Worm (Caenorhabditis elegans) whole organism, L4 larva: ENCODE measurements around the gene ugtp-1.

Experiments used
- F49E8.2 ChIP-seq: sonication (generic microtip); optimal IDR thresholded peaks from 2 replicates; lab custom pipeline; 2016; ENCODE audit warnings: missing compliant biosample characterization, mild to moderate bottlenecking, missing genetic modification characterization, borderline replicate concordance
- R02D3.7 ChIP-seq: fragments of 150-350 bp; sonication (generic microtip); optimal IDR thresholded peaks from 3 replicates; lab custom pipeline; 2014; ENCODE audit warnings: missing biosample characterization, missing genetic modification characterization
- T20F7.1 ChIP-seq: fragments of 200-800 bp; sonication (Bioruptor generic); optimal IDR thresholded peaks from 2 replicates; lab custom pipeline; 2018; ENCODE audit warnings: mild to moderate bottlenecking, missing genetic modification characterization, missing compliant biosample characterization
- T26A8.4 ChIP-seq: fragments of 200-800 bp; sonication (Bioruptor generic); IDR thresholded peaks from 2 replicates; pipeline ENCODE4 v1.3.6; 2022; ENCODE audit warnings: missing genetic modification characterization, missing compliant biosample characterization
- Y105C5A.15 ChIP-seq: fragments of 200-800 bp; sonication (Bioruptor generic); IDR thresholded peaks from 2 replicates; pipeline ENCODE4 v1.3.6; 2022; ENCODE audit warnings: missing genetic modification characterization, missing compliant biosample characterization
- aha-1 ChIP-seq: fragments of 150-350 bp; peaks from one replicate; lab custom pipeline; 2014; ENCODE audit warnings: missing biosample characterization, missing genetic modification characterization
- ama-1 ChIP-seq: fragments of 150-350 bp; optimal IDR thresholded peaks from 2 replicates; lab custom pipeline; 2014; ENCODE audit warnings: inconsistent platforms, mixed read lengths
- arid-1 ChIP-seq: fragments of 200-800 bp; sonication (Bioruptor generic); conservative IDR thresholded peaks from 2 replicates; pipeline ENCODE4 v1.3.6; 2022; ENCODE audit warnings: missing genetic modification reagents, missing genetic modification characterization, missing compliant biosample characterization
- ceh-44 ChIP-seq: fragments of 200-800 bp; sonication (Bioruptor generic); IDR thresholded peaks from 2 replicates; pipeline ENCODE4 v1.3.6; 2022; ENCODE audit warnings: missing genetic modification reagents, missing genetic modification characterization, missing compliant biosample characterization
- ceh-82 ChIP-seq: sonication (generic microtip); optimal IDR thresholded peaks from 2 replicates; lab custom pipeline; 2017; ENCODE audit warnings: missing biosample characterization, missing genetic modification characterization
- daf-16 ChIP-seq, 3 experiments: sonication (generic microtip); optimal IDR thresholded peaks; 2 replicates each; lab custom pipeline; 2016 to 2017; ENCODE audit warnings: missing genetic modification characterization in 3 of 3, missing genetic modification reagents in 3 of 3, mild to moderate bottlenecking in 2 of 3, missing compliant biosample characterization in 2 of 3, missing biosample characterization in 1 of 3, moderate library complexity in 1 of 3
- daf-19 ChIP-seq: fragments of 200-800 bp; sonication (Bioruptor generic); conservative IDR thresholded peaks from 2 replicates; pipeline ENCODE4 v1.3.6; 2022; ENCODE audit warnings: missing genetic modification characterization, missing compliant biosample characterization
- dpl-1 ChIP-seq: fragments of 150-350 bp; optimal IDR thresholded peaks from 2 replicates; lab custom pipeline; 2014; ENCODE audit warnings: missing biosample characterization, missing genetic modification reagents, missing genetic modification characterization
- duxl-1 ChIP-seq: sonication (generic microtip); optimal IDR thresholded peaks from 2 replicates; lab custom pipeline; 2016; ENCODE audit warnings: mild to moderate bottlenecking, missing genetic modification characterization, moderate library complexity, missing compliant biosample characterization; ENCODE audit not compliant: poor library complexity
- fos-1 ChIP-seq: fragments of 150-350 bp; optimal IDR thresholded peaks from 2 replicates; lab custom pipeline; 2014; ENCODE audit warnings: missing biosample characterization, missing genetic modification characterization
- hlh-11 ChIP-seq: fragments of 200-800 bp; sonication (Bioruptor generic); optimal IDR thresholded peaks from 2 replicates; lab custom pipeline; 2018; ENCODE audit warnings: mild to moderate bottlenecking, missing genetic modification characterization, missing compliant biosample characterization
- hmg-1.1 ChIP-seq: fragments of 200-800 bp; sonication (Bioruptor generic); IDR thresholded peaks from 2 replicates; pipeline ENCODE4 v1.3.6; 2022; ENCODE audit warnings: missing genetic modification reagents, missing genetic modification characterization, missing compliant biosample characterization
- jun-1 ChIP-seq: fragments of 150-350 bp; optimal IDR thresholded peaks from 2 replicates; lab custom pipeline; 2014; ENCODE audit warnings: missing biosample characterization, missing genetic modification reagents, missing genetic modification characterization
- lin-1 ChIP-seq: fragments of 200-800 bp; sonication (Bioruptor generic); IDR thresholded peaks from 2 replicates; pipeline ENCODE4 v1.3.6; 2022; ENCODE audit warnings: missing genetic modification reagents, missing genetic modification characterization, missing compliant biosample characterization
- lin-38 ChIP-seq: fragments of 200-800 bp; sonication (Bioruptor generic); IDR thresholded peaks from 2 replicates; pipeline ENCODE4 v1.3.6; 2022; ENCODE audit warnings: missing genetic modification reagents, missing genetic modification characterization, missing compliant biosample characterization
- lin-39 ChIP-seq: fragments of 150-350 bp; optimal IDR thresholded peaks from 2 replicates; lab custom pipeline; 2014; ENCODE audit warnings: missing biosample characterization, missing genetic modification reagents, missing genetic modification characterization
- lir-3 ChIP-seq: sonication (generic microtip); optimal IDR thresholded peaks from 2 replicates; lab custom pipeline; 2016; ENCODE audit warnings: mild to moderate bottlenecking, missing genetic modification characterization, missing compliant biosample characterization
- lsy-2 ChIP-seq, 2 experiments: fragments of 150-350 bp in 1 of 2; sonication (generic microtip) in 1 of 2; optimal IDR thresholded peaks; 2 replicates each; lab custom pipeline; 2014 to 2017; ENCODE audit warnings: missing biosample characterization in 2 of 2, missing genetic modification characterization in 2 of 2
- mdt-29 ChIP-seq: fragments of 200-800 bp; sonication (Bioruptor generic); IDR thresholded peaks from 2 replicates; pipeline ENCODE4 v1.3.6; 2022; ENCODE audit warnings: missing genetic modification reagents, missing genetic modification characterization, missing compliant biosample characterization
- mep-1 ChIP-seq: fragments of 150-350 bp; sonication (generic microtip); optimal IDR thresholded peaks from 3 replicates; lab custom pipeline; 2014; ENCODE audit warnings: missing biosample characterization, missing genetic modification characterization
- mes-2 ChIP-seq: sonication (generic microtip); optimal IDR thresholded peaks from 2 replicates; lab custom pipeline; 2016; ENCODE audit warnings: missing genotype, mild to moderate bottlenecking, missing genetic modification characterization, missing compliant biosample characterization; ENCODE audit not compliant: poor library complexity, severe bottlenecking
- mxl-3 ChIP-seq: fragments of 200-800 bp; sonication (Bioruptor generic); optimal IDR thresholded peaks from 2 replicates; lab custom pipeline; 2018; ENCODE audit warnings: mild to moderate bottlenecking, missing genetic modification characterization, missing compliant biosample characterization
- nhr-10 ChIP-seq: fragments of 150-350 bp; optimal IDR thresholded peaks from 2 replicates; lab custom pipeline; 2014; ENCODE audit warnings: missing biosample characterization, missing genetic modification characterization
- nhr-102 ChIP-seq: sonication (generic microtip); optimal IDR thresholded peaks from 2 replicates; lab custom pipeline; 2016; ENCODE audit warnings: mild to moderate bottlenecking, missing genetic modification characterization, moderate library complexity, missing compliant biosample characterization
- nhr-11 ChIP-seq: fragments of 150-350 bp; optimal IDR thresholded peaks from 2 replicates; lab custom pipeline; 2014; ENCODE audit warnings: missing biosample characterization, missing genetic modification characterization
- nhr-28 ChIP-seq: fragments of 150-350 bp; optimal IDR thresholded peaks from 2 replicates; lab custom pipeline; 2014; ENCODE audit warnings: missing biosample characterization, missing genetic modification characterization
- nhr-48 ChIP-seq: sonication (generic microtip); optimal IDR thresholded peaks from 2 replicates; lab custom pipeline; 2016; ENCODE audit warnings: mild to moderate bottlenecking, missing genetic modification characterization, missing compliant biosample characterization
- nhr-6 ChIP-seq: fragments of 150-350 bp; optimal IDR thresholded peaks from 2 replicates; lab custom pipeline; 2014; ENCODE audit warnings: missing biosample characterization, missing genetic modification characterization
- nhr-77 ChIP-seq: fragments of 150-350 bp; optimal IDR thresholded peaks from 2 replicates; lab custom pipeline; 2014; ENCODE audit warnings: missing biosample characterization, missing genetic modification characterization
- php-3 ChIP-seq: fragments of 200-800 bp; sonication (Bioruptor generic); IDR thresholded peaks from 2 replicates; pipeline ENCODE4 v1.3.6; 2022; ENCODE audit warnings: missing genetic modification reagents, missing genetic modification characterization, missing compliant biosample characterization
- rbr-2 ChIP-seq: sonication (generic microtip); optimal IDR thresholded peaks from 2 replicates; lab custom pipeline; 2016; ENCODE audit warnings: missing genotype, missing genetic modification characterization, missing compliant biosample characterization
- saeg-2 ChIP-seq: fragments of 200-800 bp; sonication (Bioruptor generic); IDR thresholded peaks from 2 replicates; pipeline ENCODE4 v1.3.6; 2022; ENCODE audit warnings: missing genetic modification reagents, missing genetic modification characterization, missing compliant biosample characterization
- sdz-12 ChIP-seq: fragments of 200-800 bp; sonication (Bioruptor generic); optimal IDR thresholded peaks from 2 replicates; lab custom pipeline; 2018; ENCODE audit warnings: mild to moderate bottlenecking, missing genetic modification characterization, missing compliant biosample characterization
- skn-1 ChIP-seq: fragments of 150-350 bp; optimal IDR thresholded peaks from 2 replicates; lab custom pipeline; 2014; ENCODE audit warnings: missing biosample characterization, missing genetic modification characterization
- spr-1 ChIP-seq: sonication (generic microtip); optimal IDR thresholded peaks from 2 replicates; lab custom pipeline; 2016; ENCODE audit warnings: mild to moderate bottlenecking, missing genetic modification characterization, missing compliant biosample characterization
- unc-130 ChIP-seq: sonication (generic microtip); optimal IDR thresholded peaks from 2 replicates; lab custom pipeline; 2016; ENCODE audit warnings: missing genetic modification reagents, missing genetic modification characterization, missing compliant biosample characterization
- vab-7 ChIP-seq: fragments of 200-800 bp; sonication (Bioruptor generic); IDR thresholded peaks from 2 replicates; pipeline ENCODE4 v1.3.6; 2022; ENCODE audit warnings: missing genetic modification reagents, missing genetic modification characterization, missing compliant biosample characterization
- zip-11 ChIP-seq: fragments of 200-800 bp; sonication (Bioruptor generic); IDR thresholded peaks from 2 replicates; pipeline ENCODE4 v1.3.6; 2022; ENCODE audit warnings: missing genetic modification characterization, missing compliant biosample characterization
- ztf-11 ChIP-seq: fragments of 150-350 bp; optimal IDR thresholded peaks from 2 replicates; lab custom pipeline; 2014; ENCODE audit warnings: missing biosample characterization, missing genetic modification characterization
- ztf-7 ChIP-seq: fragments of 150-350 bp; optimal IDR thresholded peaks from 2 replicates; lab custom pipeline; 2014; ENCODE audit warnings: missing biosample characterization, missing genetic modification characterization

The ugtp-1 gene

ce11 chrIII:8771162-8771561, 20.7 kb upstream of the ugtp-1 start, which contains the start of gene K02D10.2:
Gene K02D10.2 (minus strand): TSS chrIII:8771262.
- no peak for TF ChIP-seq zip-11 (GFP tag; lab: Robert Waterston, UW)

- TF ChIP-seq nhr-77 (tag; lab: Kevin White, UChicago) (no peak), hlh-11 (tag; lab: Kevin White, UChicago) (peak; percentile 15), Y105C5A.15 (GFP tag; lab: Robert Waterston, UW) (0 out of 2 replicates have a peak, but pooled peaks have one; percentile 43)
Observed at ce11 chrIII:8770243-8770642, 19.7 kb upstream of the ugtp-1 start.

ce11 chrIII:8769253-8769652, 18.7 kb upstream of the ugtp-1 start, which contains the start of gene K02D10.1:
Gene K02D10.1 (plus strand): TSS chrIII:8769536.
- TF ChIP-seq saeg-2 (no peak), daf-16 (GFP tag; optimal IDR thresholded peaks at IDR 0.05; lab: Kevin White, UChicago) (no peak), daf-16 (tag; optimal IDR thresholded peaks at IDR 0.05; lab: Kevin White, UChicago) (peak; percentile 26), lsy-2 (tag; optimal IDR thresholded peaks at IDR 0.05; lab: Kevin White, UChicago) (peak in 1 of 2 experiments; percentile 1), ama-1 (lab: Kevin White, UChicago) (peak; percentile 64), R02D3.7 (tag; lab: Kevin White, UChicago) (no peak), aha-1 (tag; lab: Kevin White, UChicago) (peak; percentile 81)

- TF ChIP-seq nhr-6 (tag; lab: Kevin White, UChicago) (peak; percentile 11), ztf-11 (tag; lab: Kevin White, UChicago) (no peak), lir-3 (no peak), nhr-48 (tag; lab: Kevin White, UChicago) (peak; percentile 21), fos-1 (tag; lab: Kevin White, UChicago) (no peak), mes-2 (tag; lab: Kevin White, UChicago) (peak; percentile 86), R02D3.7 (tag; lab: Kevin White, UChicago) (no peak), rbr-2 (peak; percentile 26), hmg-1.1 (GFP tag; lab: Robert Waterston, UW) (peak; percentile 65), duxl-1 (tag; lab: Kevin White, UChicago) (peak; percentile 51), ceh-44 (no peak), php-3 (GFP tag; lab: Robert Waterston, UW) (no peak), vab-7 (GFP tag; lab: Robert Waterston, UW) (no peak), T20F7.1 (GFP tag; lab: Kevin White, UChicago) (peak; percentile 42), daf-19 (GFP tag; lab: Robert Waterston, UW) (no peak), jun-1 (tag; lab: Kevin White, UChicago) (no peak), nhr-102 (tag; lab: Kevin White, UChicago) (peak; percentile 43), nhr-10 (tag; lab: Kevin White, UChicago) (no peak), nhr-11 (no peak), sdz-12 (no peak), lin-1 (GFP tag; lab: Robert Waterston, UW) (no peak), nhr-28 (no peak), mdt-29 (no peak), mxl-3 (peak; percentile 13), spr-1 (tag; lab: Kevin White, UChicago) (peak; percentile 41), ztf-7 (tag; lab: Kevin White, UChicago) (peak; percentile 51), ceh-82 (tag; lab: Kevin White, UChicago) (no peak), lin-39 (no peak), unc-130 (peak; percentile 72), lin-38 (GFP tag; lab: Robert Waterston, UW) (peak; percentile 67), daf-16 (GFP tag; optimal IDR thresholded peaks at IDR 0.05; lab: Kevin White, UChicago) (no peak), daf-16 (tag; optimal IDR thresholded peaks at IDR 0.05; lab: Kevin White, UChicago) (peak; percentile 65), skn-1 (tag; lab: Kevin White, UChicago) (no peak), arid-1 (0 out of 2 replicates have a peak, but pooled peaks have one; percentile 53), dpl-1 (GFP tag; lab: Kevin White, UChicago) (peak; percentile 50), F49E8.2 (tag; lab: Kevin White, UChicago) (no peak), mep-1 (peak; percentile 59), T26A8.4 (GFP tag; lab: Robert Waterston, UW) (0 out of 2 replicates have a peak, but pooled peaks have one; percentile 35)
Observed at ce11 chrIII:8767889-8768361, 17.4 kb upstream of the ugtp-1 start, which contains the start of gene mtss-1. Gene mtss-1 (plus strand): TSS chrIII:8768311.
